Worm (Caenorhabditis elegans): ENCODE data around the gene rps-21.

- no peak for TF ChIP-seq ztf-4 (tag; optimal IDR thresholded peaks at IDR 0.05)
- no peak for TF ChIP-seq nhr-11 (tag; optimal IDR thresholded peaks at IDR 0.05)
- TF ChIP-seq snpc-4 (tag; optimal IDR thresholded peaks at IDR 0.05) = no peak
- TF ChIP-seq blmp-1 (tag; optimal IDR thresholded peaks at IDR 0.05; ENCODE audit: insufficient read depth) = no peak
- TF ChIP-seq nhr-129 (tag; optimal IDR thresholded peaks at IDR 0.05) = no peak
- no peak for TF ChIP-seq R02D3.7 (tag; optimal IDR thresholded peaks at IDR 0.05)
- TF ChIP-seq fos-1 (tag; optimal IDR thresholded peaks at IDR 0.05) = no peak
- no peak for TF ChIP-seq unc-62 (GFP tag; optimal IDR thresholded peaks at IDR 0.05)
- no peak for TF ChIP-seq ama-1 (optimal IDR thresholded peaks at IDR 0.05)
- TF ChIP-seq lsy-2 (tag; optimal IDR thresholded peaks at IDR 0.05) = no peak
- TF ChIP-seq mdl-1 (tag; optimal IDR thresholded peaks at IDR 0.05) = no peak
- TF ChIP-seq nhr-237 (tag; optimal IDR thresholded peaks at IDR 0.05) = no peak
Measured at ce11 chrIII:7150162-7150561, 39.3 kb downstream of the rps-21 start.

All from whole organism, L2 larva.